Worm (Caenorhabditis elegans) whole organism, L1 larva: ENCODE data around the gene F45E1.2.
A peak's percentile ranks its signal among the peaks of the same experiment; 100 is the strongest.

ENCODE experiments used
- C34B4.2 ChIP-seq: sonication (generic microtip); optimal IDR thresholded peaks from 2 replicates; lab custom pipeline; 2017; ENCODE audit warnings: mild to moderate bottlenecking, missing genetic modification characterization, missing compliant biosample characterization
- F16B12.6 ChIP-seq: fragments of 150-350 bp; optimal IDR thresholded peaks from 2 replicates; lab custom pipeline; 2014; ENCODE audit warnings: missing biosample characterization, missing genetic modification characterization
- aly-2 ChIP-seq: fragments of 150-350 bp; optimal IDR thresholded peaks from 2 replicates; lab custom pipeline; 2014; ENCODE audit warnings: missing biosample characterization, missing genetic modification characterization
- ama-1 ChIP-seq: fragments of 150-350 bp; optimal IDR thresholded peaks from 2 replicates; lab custom pipeline; 2014
- blmp-1 ChIP-seq: fragments of 150-350 bp; optimal IDR thresholded peaks from 2 replicates; lab custom pipeline; 2014; ENCODE audit warnings: missing biosample characterization, missing genetic modification characterization
- ceh-63 ChIP-seq: fragments of 200-800 bp; sonication (Bioruptor generic); optimal IDR thresholded peaks from 2 replicates; lab custom pipeline; 2018; ENCODE audit warnings: mild to moderate bottlenecking, missing genetic modification characterization, missing compliant biosample characterization
- ceh-8 ChIP-seq: fragments of 200-800 bp; sonication (Bioruptor generic); optimal IDR thresholded peaks from 2 replicates; lab custom pipeline; 2018; ENCODE audit warnings: mild to moderate bottlenecking, missing genetic modification characterization, moderate library complexity, missing compliant biosample characterization
- ceh-88 ChIP-seq: fragments of 200-800 bp; sonication (Bioruptor generic); IDR thresholded peaks from 2 replicates; pipeline ENCODE4 v1.3.6; 2022; ENCODE audit warnings: missing genetic modification characterization, missing compliant biosample characterization
- efl-3 ChIP-seq: fragments of 200-800 bp; sonication (Bioruptor generic); optimal IDR thresholded peaks from 2 replicates; lab custom pipeline; 2018; ENCODE audit warnings: mild to moderate bottlenecking, missing genetic modification characterization, missing compliant biosample characterization
- egl-13 ChIP-seq: sonication (generic microtip); optimal IDR thresholded peaks from 2 replicates; lab custom pipeline; 2016; ENCODE audit warnings: missing genotype, missing genetic modification reagents, missing genetic modification characterization, missing compliant biosample characterization
- elt-3 ChIP-seq, 6 experiments: fragments of 150-350 bp in 1 of 6; sonication (generic microtip); optimal IDR thresholded peaks; 2 replicates each; lab custom pipeline; 2017 to 2018; ENCODE audit warnings: missing biosample characterization in 6 of 6, missing genetic modification characterization in 6 of 6, inconsistent platforms in 1 of 6
- fkh-4 ChIP-seq: sonication (generic microtip); optimal IDR thresholded peaks from 2 replicates; lab custom pipeline; 2016; ENCODE audit warnings: missing compliant biosample characterization, missing genetic modification characterization, borderline replicate concordance
- fkh-8 ChIP-seq: sonication (generic microtip); optimal IDR thresholded peaks from 2 replicates; lab custom pipeline; 2016; ENCODE audit warnings: mild to moderate bottlenecking, missing genetic modification characterization, missing compliant biosample characterization
- grh-1 ChIP-seq: fragments of 200-800 bp; sonication (Bioruptor generic); IDR thresholded peaks from 2 replicates; pipeline ENCODE4 v1.3.6; 2022; ENCODE audit warnings: missing genetic modification reagents, missing genetic modification characterization, missing compliant biosample characterization
- jun-1 ChIP-seq: fragments of 150-350 bp; optimal IDR thresholded peaks from 2 replicates; lab custom pipeline; 2014; ENCODE audit warnings: missing biosample characterization, missing genetic modification reagents, missing genetic modification characterization
- lin-13 ChIP-seq: fragments of 150-350 bp; optimal IDR thresholded peaks from 2 replicates; lab custom pipeline; 2014; ENCODE audit warnings: missing biosample characterization, missing genetic modification reagents, missing genetic modification characterization
- lin-15B ChIP-seq: fragments of 150-350 bp; sonication (generic microtip); optimal IDR thresholded peaks from 3 replicates; lab custom pipeline; 2014; ENCODE audit warnings: missing biosample characterization, missing genetic modification characterization
- lin-39 ChIP-seq: fragments of 150-350 bp; optimal IDR thresholded peaks from 2 replicates; lab custom pipeline; 2014; ENCODE audit warnings: missing biosample characterization, missing genetic modification reagents, missing genetic modification characterization
- mep-1 ChIP-seq: fragments of 150-350 bp; optimal IDR thresholded peaks from 2 replicates; lab custom pipeline; 2014; ENCODE audit warnings: missing biosample characterization, missing genetic modification characterization
- nhr-19 ChIP-seq: fragments of 200-800 bp; sonication (Bioruptor generic); conservative IDR thresholded peaks from 2 replicates; pipeline ENCODE4 v1.3.6; 2022; ENCODE audit warnings: missing genetic modification characterization, missing compliant biosample characterization
- nhr-237 ChIP-seq: fragments of 150-350 bp; optimal IDR thresholded peaks from 2 replicates; lab custom pipeline; 2014; ENCODE audit warnings: missing biosample characterization, missing genetic modification characterization
- nhr-28 ChIP-seq: fragments of 150-350 bp; optimal IDR thresholded peaks from 2 replicates; lab custom pipeline; 2014; ENCODE audit warnings: missing biosample characterization, missing genetic modification characterization
- nhr-47 ChIP-seq: sonication (generic microtip); optimal IDR thresholded peaks from 2 replicates; lab custom pipeline; 2016; ENCODE audit warnings: mild to moderate bottlenecking, missing genetic modification characterization, moderate library complexity, missing compliant biosample characterization
- nhr-77 ChIP-seq: fragments of 150-350 bp; optimal IDR thresholded peaks from 2 replicates; lab custom pipeline; 2014; ENCODE audit warnings: missing biosample characterization, missing genetic modification characterization
- nhr-84 ChIP-seq: sonication (generic microtip); optimal IDR thresholded peaks from 2 replicates; lab custom pipeline; 2017; ENCODE audit warnings: missing biosample characterization, missing genetic modification characterization
- pag-3 ChIP-seq: sonication (generic microtip); optimal IDR thresholded peaks from 2 replicates; lab custom pipeline; 2017; ENCODE audit warnings: missing genetic modification characterization, mild to moderate bottlenecking, missing compliant biosample characterization, antibody characterized with exemption, borderline replicate concordance; ENCODE audit not compliant: insufficient read depth
- rnt-1 ChIP-seq: sonication (generic microtip); optimal IDR thresholded peaks from 2 replicates; lab custom pipeline; 2016; ENCODE audit warnings: mild to moderate bottlenecking, missing genetic modification characterization, moderate library complexity, missing compliant biosample characterization
- snu-23 ChIP-seq: sonication (generic microtip); optimal IDR thresholded peaks from 2 replicates; lab custom pipeline; 2016; ENCODE audit warnings: missing genetic modification characterization, missing compliant biosample characterization
- sptf-1 ChIP-seq: fragments of 150-350 bp; optimal IDR thresholded peaks from 2 replicates; lab custom pipeline; 2014; ENCODE audit warnings: missing biosample characterization, missing genetic modification characterization
- tbx-2 ChIP-seq: sonication (generic microtip); optimal IDR thresholded peaks from 2 replicates; lab custom pipeline; 2016; ENCODE audit warnings: missing genetic modification characterization, missing compliant biosample characterization
- unc-130 ChIP-seq: fragments of 150-350 bp; optimal IDR thresholded peaks from 2 replicates; lab custom pipeline; 2017; ENCODE audit warnings: missing biosample characterization, missing genetic modification characterization, inconsistent platforms
- zag-1 ChIP-seq: fragments of 150-350 bp; optimal IDR thresholded peaks from 2 replicates; lab custom pipeline; 2014; ENCODE audit warnings: missing biosample characterization, missing genetic modification characterization
- zip-4 ChIP-seq: fragments of 200-800 bp; sonication (Bioruptor generic); optimal IDR thresholded peaks from 2 replicates; lab custom pipeline; 2018; ENCODE audit warnings: mild to moderate bottlenecking, missing genetic modification characterization, moderate library complexity, missing compliant biosample characterization
- ztf-11 ChIP-seq, 2 experiments: sonication (generic microtip); optimal IDR thresholded peaks; 2 replicates each; lab custom pipeline; 2016 to 2017; ENCODE audit warnings: missing genetic modification characterization in 2 of 2, missing biosample characterization in 1 of 2, missing compliant biosample characterization in 1 of 2
- ztf-4 ChIP-seq: fragments of 150-350 bp; optimal IDR thresholded peaks from 2 replicates; lab custom pipeline; 2014; ENCODE audit warnings: missing biosample characterization, missing genetic modification characterization

F45E1.2 gene

ce11 chrX:7962056-7962485 lies 41.5 kb upstream of the F45E1.2 start (continued):
- TF ChIP-seq fkh-4 (tag; lab: Kevin White, UChicago) (no peak), snu-23 (GFP tag; lab: Kevin White, UChicago) (peak; percentile 72), nhr-77 (tag; lab: Kevin White, UChicago) (peak; percentile 40), fkh-8 (tag; lab: Kevin White, UChicago) (no peak), C34B4.2 (tag; lab: Kevin White, UChicago) (no peak), tbx-2 (tag; lab: Kevin White, UChicago) (peak; percentile 39), F16B12.6 (peak; percentile 68), ceh-63 (GFP tag; lab: Kevin White, UChicago) (no peak), zip-4 (GFP tag; lab: Kevin White, UChicago) (no peak), ceh-8 (GFP tag; lab: Kevin White, UChicago) (no peak), jun-1 (tag; lab: Kevin White, UChicago) (peak; percentile 19), egl-13 (tag; lab: Kevin White, UChicago) (no peak), zag-1 (tag; lab: Kevin White, UChicago) (no peak)

ce11 chrX:7964022-7964421 lies 39.5 kb upstream of the F45E1.2 start:
- TF ChIP-seq rnt-1 (tag; lab: Kevin White, UChicago) (no peak), elt-3 (tag; optimal IDR thresholded peaks at IDR 0.05; lab: Kevin White, UChicago) (no peak), unc-130 (tag; lab: Kevin White, UChicago) (no peak), nhr-19 (GFP tag; lab: Robert Waterston, UW) (no peak)

ce11 chrX:7965449-7965848 lies 38.1 kb upstream of the F45E1.2 start:
- TF ChIP-seq lin-15B (tag; lab: Kevin White, UChicago) (no peak), nhr-28 (tag; lab: Kevin White, UChicago) (no peak), jun-1 (tag; lab: Kevin White, UChicago) (no peak), mep-1 (tag; lab: Kevin White, UChicago) (peak; percentile 34), blmp-1 (tag; lab: Kevin White, UChicago) (peak; percentile 6), nhr-84 (tag; lab: Kevin White, UChicago) (no peak), ztf-11 (tag; optimal IDR thresholded peaks at IDR 0.05; lab: Kevin White, UChicago) (peak in 1 of 2 experiments; percentile 39), F16B12.6 (no peak), efl-3 (GFP tag; lab: Kevin White, UChicago) (no peak)

DNA sequence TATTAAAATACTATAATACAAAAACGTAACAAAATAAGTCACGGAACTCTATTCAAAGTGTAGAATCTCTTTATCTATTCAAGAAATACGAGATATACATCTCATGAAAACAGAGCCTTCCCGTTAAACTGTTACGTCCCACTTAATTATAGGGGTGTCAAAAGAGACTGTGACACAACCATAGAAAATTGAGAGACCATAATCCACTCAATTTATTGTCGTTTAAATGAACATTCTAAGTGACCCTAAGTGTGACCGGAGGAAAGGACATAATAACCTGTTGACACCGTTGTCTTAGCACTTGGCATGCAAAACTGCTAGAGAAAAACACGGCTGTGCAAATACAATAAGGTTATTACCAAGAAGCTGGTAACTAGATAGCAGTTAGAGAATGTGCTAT lies 35.0 kb upstream of the F45E1.2 start:
- TF ChIP-seq sptf-1 (tag; lab: Kevin White, UChicago) (no peak), grh-1 (GFP tag; lab: Robert Waterston, UW) (no peak), aly-2 (tag; lab: Kevin White, UChicago) (no peak), ama-1 (lab: Kevin White, UChicago) (no peak), snu-23 (GFP tag; lab: Kevin White, UChicago) (no peak), ztf-4 (tag; lab: Kevin White, UChicago) (no peak), lin-39 (tag; lab: Kevin White, UChicago) (no peak), lin-13 (GFP tag; lab: Kevin White, UChicago) (no peak), nhr-237 (tag; lab: Kevin White, UChicago) (no peak), ceh-88 (GFP tag; lab: Robert Waterston, UW) (no peak), blmp-1 (tag; lab: Kevin White, UChicago) (no peak), pag-3 (tag; lab: Kevin White, UChicago) (no peak), nhr-19 (GFP tag; lab: Robert Waterston, UW) (no peak), nhr-47 (tag; lab: Kevin White, UChicago) (no peak)
